Worm (Caenorhabditis elegans): ENCODE results near the gene T21B10.3.

ce11 chrII:8895398-8895797 lies 38.8 kb upstream of the T21B10.3 start:
- TF ChIP-seq unc-86 (tag; optimal IDR thresholded peaks at IDR 0.05): no peak
- no peak for TF ChIP-seq C08G9.2 (tag; optimal IDR thresholded peaks at IDR 0.05)
- TF ChIP-seq pqm-1 (tag; optimal IDR thresholded peaks at IDR 0.05): no peak
- TF ChIP-seq lim-6 (tag; optimal IDR thresholded peaks at IDR 0.05): no peak
- TF ChIP-seq sdc-2 (tag; optimal IDR thresholded peaks at IDR 0.05): no peak
- no peak for TF ChIP-seq hlh-30 (tag; optimal IDR thresholded peaks at IDR 0.05; ENCODE audit: insufficient read depth)
- TF ChIP-seq pha-4 (tag; optimal IDR thresholded peaks at IDR 0.05): no peak
- TF ChIP-seq sox-4 (tag; optimal IDR thresholded peaks at IDR 0.05): no peak
- TF ChIP-seq ceh-2 (tag; optimal IDR thresholded peaks at IDR 0.05): no peak
- TF ChIP-seq nhr-11 (tag; optimal IDR thresholded peaks at IDR 0.05): no peak
- no peak for TF ChIP-seq hlh-13 (GFP tag; optimal IDR thresholded peaks at IDR 0.05)
- TF ChIP-seq ztf-16 (tag; optimal IDR thresholded peaks at IDR 0.05): no peak

Measured in whole organism, late embryonic.